Worm (Caenorhabditis elegans) whole organism, late embryonic: ENCODE data around the gene Y48A6B.3.

Experiments used
- ama-1 ChIP-seq: fragments of 150-350 bp; optimal IDR thresholded peaks from 2 replicates; lab custom pipeline; 2014
- ceh-22 ChIP-seq: sonication (generic microtip); optimal IDR thresholded peaks from 2 replicates; lab custom pipeline; 2017; ENCODE audit warnings: missing biosample characterization, missing genetic modification characterization
- ceh-48 ChIP-seq: sonication (generic microtip); optimal IDR thresholded peaks from 2 replicates; lab custom pipeline; 2016; ENCODE audit warnings: missing genetic modification characterization, inconsistent platforms, missing compliant biosample characterization
- fkh-10 ChIP-seq: fragments of 150-350 bp; optimal IDR thresholded peaks from 2 replicates; lab custom pipeline; 2014; ENCODE audit warnings: missing biosample characterization, missing genetic modification reagents, missing genetic modification characterization
- lin-11 ChIP-seq: fragments of 200-800 bp; sonication (Bioruptor generic); optimal IDR thresholded peaks from 2 replicates; lab custom pipeline; 2018; ENCODE audit warnings: mild to moderate bottlenecking, missing genetic modification characterization, missing compliant biosample characterization
- nhr-11 ChIP-seq: fragments of 150-350 bp; optimal IDR thresholded peaks from 2 replicates; lab custom pipeline; 2014; ENCODE audit warnings: missing biosample characterization, missing genetic modification characterization
- pax-1 ChIP-seq: fragments of 150-350 bp; optimal IDR thresholded peaks from 2 replicates; lab custom pipeline; 2014; ENCODE audit warnings: missing biosample characterization, missing genetic modification characterization
- pha-4 ChIP-seq: fragments of 150-350 bp; optimal IDR thresholded peaks from 2 replicates; lab custom pipeline; 2018; ENCODE audit warnings: missing biosample characterization, missing genetic modification reagents, missing genetic modification characterization
- pqm-1 ChIP-seq: sonication (generic microtip); optimal IDR thresholded peaks from 2 replicates; lab custom pipeline; 2016; ENCODE audit warnings: missing genetic modification characterization, missing compliant biosample characterization
- ref-2 ChIP-seq: sonication (generic microtip); optimal IDR thresholded peaks from 2 replicates; lab custom pipeline; 2016; ENCODE audit warnings: missing genetic modification characterization, missing compliant biosample characterization
- zip-5 ChIP-seq: sonication (generic microtip); optimal IDR thresholded peaks from 2 replicates; lab custom pipeline; 2016; ENCODE audit warnings: missing genetic modification characterization, missing compliant biosample characterization

DNA sequence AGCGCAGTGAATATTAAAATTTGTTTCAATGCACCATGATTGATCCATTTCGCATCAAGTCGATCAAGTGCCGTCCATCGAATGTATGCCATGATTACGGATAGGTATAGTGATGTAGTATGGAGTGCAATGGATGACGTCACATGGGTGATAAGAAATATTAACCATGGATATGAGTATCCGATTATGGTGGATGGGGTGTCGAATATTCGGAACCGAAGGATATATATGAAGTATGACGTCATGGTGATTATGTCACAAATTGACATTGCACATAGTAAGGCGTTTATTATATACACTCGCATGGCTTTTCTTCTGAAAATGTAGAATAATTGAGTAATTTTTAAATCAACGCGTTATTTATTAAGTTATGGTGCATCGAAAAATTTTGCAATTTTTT is 13.9 kb upstream of the Y48A6B.3 start:
- no peak for TF ChIP-seq lin-11 (tag; lab: Kevin White, UChicago)
- TF ChIP-seq zip-5 (tag; lab: Kevin White, UChicago): no peak
- no peak for TF ChIP-seq ceh-48
- no peak for TF ChIP-seq ref-2 (tag; lab: Kevin White, UChicago)
- TF ChIP-seq pax-1 (tag; lab: Kevin White, UChicago): no peak
- no peak for TF ChIP-seq fkh-10 (GFP tag; lab: Kevin White, UChicago)
- TF ChIP-seq nhr-11 (tag; lab: Kevin White, UChicago): no peak
- no peak for TF ChIP-seq pha-4 (tag; lab: Kevin White, UChicago)
- no peak for TF ChIP-seq ama-1 (lab: Kevin White, UChicago)
- TF ChIP-seq ceh-22 (tag; lab: Kevin White, UChicago): no peak
- no peak for TF ChIP-seq pqm-1 (tag; lab: Kevin White, UChicago)
